Fruit fly (Drosophila melanogaster) whole organism, embryonic: ENCODE measurements around the gene CG14110.

Experiments used
- CG12071 ChIP-seq: fragments of 200-800 bp; sonication (Bioruptor generic); optimal IDR thresholded peaks from 3 replicates; lab custom pipeline; 2018; ENCODE audit warnings: missing biosample characterization, mild to moderate bottlenecking, missing genetic modification characterization
- CG13296 ChIP-seq: fragments of 200-800 bp; sonication (Bioruptor generic); optimal IDR thresholded peaks from 3 replicates; lab custom pipeline; 2018; ENCODE audit warnings: missing biosample characterization, mild to moderate bottlenecking, missing genetic modification characterization
- CG34422 ChIP-seq: fragments of 200-800 bp; sonication (Bioruptor generic); IDR thresholded peaks from 3 replicates; pipeline ENCODE4 v1.3.6; 2022; ENCODE audit warnings: missing biosample characterization, missing genetic modification characterization
- CG8089 ChIP-seq: fragments of 200-800 bp; sonication (Bioruptor generic); optimal IDR thresholded peaks from 3 replicates; lab custom pipeline; 2016; ENCODE audit warnings: missing biosample characterization, missing genetic modification characterization
- Dad ChIP-seq: fragments of 200-800 bp; sonication (Bioruptor generic); optimal IDR thresholded peaks from 3 replicates; lab custom pipeline; 2016; ENCODE audit warnings: missing biosample characterization, missing genetic modification characterization
- Dip3 ChIP-seq: fragments of 200-800 bp; sonication (Bioruptor generic); optimal IDR thresholded peaks from 3 replicates; lab custom pipeline; 2016; ENCODE audit warnings: missing biosample characterization, missing genetic modification characterization
- Dll ChIP-seq: fragments of 200-800 bp; sonication (Bioruptor generic); IDR thresholded peaks from 4 replicates; pipeline ENCODE4 v1.3.6; 2022; ENCODE audit warnings: missing biosample characterization, missing genetic modification characterization; ENCODE audit not compliant: partially characterized antibody
- mld ChIP-seq: fragments of 200-800 bp; sonication (Bioruptor generic); IDR thresholded peaks from 3 replicates; pipeline ENCODE4 v1.3.6; 2022; ENCODE audit warnings: missing biosample characterization, missing genetic modification characterization; ENCODE audit not compliant: partially characterized antibody
- nerfin-1 ChIP-seq: fragments of 200-800 bp; sonication (Bioruptor generic); optimal IDR thresholded peaks from 3 replicates; lab custom pipeline; 2019; ENCODE audit warnings: missing biosample characterization, mild to moderate bottlenecking, missing genetic modification characterization, moderate library complexity
- prd ChIP-seq, 3 experiments: fragments of >200 bp in 2 of 3; fragments of 200-800 bp in 1 of 3; sonication (Bioruptor generic) in 1 of 3; optimal IDR thresholded peaks in 2 of 3; IDR thresholded peaks in 1 of 3; 2 replicates in 2 of 3; 3 replicates in 1 of 3; pipeline versions ENCODE4 v1.3.6 to Lab custom; 2017 to 2022; ENCODE audit warnings: missing biosample characterization in 1 of 3, missing genetic modification characterization in 1 of 3
- scrt ChIP-seq: fragments of 200-800 bp; sonication (Bioruptor generic); optimal IDR thresholded peaks from 2 replicates; lab custom pipeline; 2018; ENCODE audit warnings: missing biosample characterization, mild to moderate bottlenecking, missing genetic modification characterization, moderate library complexity
- tup ChIP-seq: fragments of 200-800 bp; sonication (Bioruptor generic); optimal IDR thresholded peaks from 2 replicates; lab custom pipeline; 2016; ENCODE audit warnings: missing biosample characterization, mild to moderate bottlenecking, missing genetic modification characterization, moderate library complexity

- TF ChIP-seq scrt (GFP tag; lab: Kevin White, UChicago) (no peak), CG34422 (GFP tag; lab: Robert Waterston, UW) (no peak), CG12071 (GFP tag; lab: Kevin White, UChicago) (no peak), Dll (GFP tag; lab: Robert Waterston, UW) (no peak), CG8089 (GFP tag; lab: Kevin White, UChicago) (no peak), Dip3 (GFP tag; lab: Kevin White, UChicago) (no peak), tup (GFP tag; lab: Kevin White, UChicago) (no peak), CG13296 (GFP tag; lab: Kevin White, UChicago) (no peak), nerfin-1 (no peak), prd (optimal IDR thresholded peaks at IDR 0.05; lab: Kevin White, UChicago) (no peak), prd (GFP tag; IDR thresholded peaks at IDR 0.05; lab: Robert Waterston, UW) (no peak), Dad (GFP tag; lab: Kevin White, UChicago) (no peak), mld (GFP tag; lab: Robert Waterston, UW) (no peak)
Measured at dm6 chr3L:13348733-13349132, 35.9 kb upstream of the CG14110 start, which contains the start of gene CG17687.
